Worm (Caenorhabditis elegans): ENCODE data around the gene C28C12.1.

DNA sequence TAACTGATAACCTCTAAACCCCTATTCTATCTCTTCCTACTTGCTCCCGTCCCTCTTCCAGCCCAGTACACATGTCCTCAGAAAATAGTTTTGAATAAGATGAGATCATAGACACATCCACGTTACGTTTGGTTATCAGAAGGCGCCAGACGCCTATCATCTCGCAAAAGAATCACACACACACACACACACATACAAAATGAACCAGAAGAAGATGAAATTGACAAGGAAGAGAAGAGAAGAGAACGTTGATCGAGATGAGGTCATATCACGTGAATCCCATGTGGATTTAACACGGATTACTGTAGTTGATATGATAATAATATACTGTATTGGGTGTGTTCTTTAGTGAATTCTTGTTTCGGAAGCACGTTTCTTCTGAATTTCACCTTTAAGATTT is 24.6 kb downstream of the C28C12.1 start:
- TF ChIP-seq ces-1 (GFP tag; optimal IDR thresholded peaks at IDR 0.05) (no peak), nhr-11 (tag; optimal IDR thresholded peaks at IDR 0.05) (peak; percentile 66), mdl-1 (tag; optimal IDR thresholded peaks at IDR 0.05) (peak in 1 of 2 experiments; percentile 91), fos-1 (tag; optimal IDR thresholded peaks at IDR 0.05) (no peak), snpc-4 (tag; optimal IDR thresholded peaks at IDR 0.05) (no peak), Y116A8C.19 (tag; optimal IDR thresholded peaks at IDR 0.05; ENCODE audit: borderline replicate concordance) (no peak), egl-27 (tag; optimal IDR thresholded peaks at IDR 0.05) (peak in 1 of 2 experiments; percentile 80), aly-2 (tag; optimal IDR thresholded peaks at IDR 0.05) (no peak), tlp-1 (tag; optimal IDR thresholded peaks at IDR 0.05) (no peak)
